Fruit fly (Drosophila melanogaster) whole organism, embryonic: ENCODE results near the gene spg.
A peak's percentile ranks its signal among the peaks of the same experiment; 100 is the strongest.

Experiments
- BEAF-32 ChIP-seq: fragments of 200-800 bp; sonication (Bioruptor generic); optimal IDR thresholded peaks from 3 replicates; lab custom pipeline; 2017; ENCODE audit warnings: missing biosample characterization, missing genetic modification characterization, mild to moderate bottlenecking, moderate library complexity, missing genetic modification reagents
- Blimp-1 ChIP-seq: fragments of 200-800 bp; sonication (Bioruptor generic); optimal IDR thresholded peaks from 3 replicates; lab custom pipeline; 2018; ENCODE audit warnings: missing biosample characterization, missing genetic modification characterization, mild to moderate bottlenecking, moderate library complexity, missing genetic modification reagents
- C15 ChIP-seq: fragments of 200-800 bp; sonication (Bioruptor generic); IDR thresholded peaks from 3 replicates; pipeline ENCODE4 v1.3.6; 2022; ENCODE audit warnings: missing biosample characterization, missing genetic modification characterization
- CG10462 ChIP-seq: fragments of 200-800 bp; sonication (Bioruptor generic); optimal IDR thresholded peaks from 2 replicates; lab custom pipeline; 2016; ENCODE audit warnings: missing biosample characterization, missing genetic modification characterization
- CG12155 ChIP-seq: fragments of 200-800 bp; sonication (Bioruptor generic); optimal IDR thresholded peaks from 3 replicates; lab custom pipeline; 2016; ENCODE audit warnings: missing biosample characterization, missing genetic modification characterization
- CG13624 ChIP-seq: fragments of 200-800 bp; sonication (Bioruptor generic); optimal IDR thresholded peaks from 2 replicates; lab custom pipeline; 2016; ENCODE audit warnings: missing biosample characterization, missing genetic modification characterization
- CG14014 ChIP-seq: fragments of 200-800 bp; sonication (Bioruptor generic); IDR thresholded peaks from 2 replicates; pipeline ENCODE4 v1.3.6; 2022; ENCODE audit warnings: missing biosample characterization, missing genetic modification characterization
- CG14441 ChIP-seq: fragments of 200-800 bp; sonication (Bioruptor generic); IDR thresholded peaks from 2 replicates; pipeline ENCODE4 v1.3.6; 2022; ENCODE audit warnings: missing biosample characterization, missing genetic modification characterization
- CG15269 ChIP-seq: fragments of 200-800 bp; sonication (Bioruptor generic); optimal IDR thresholded peaks from 2 replicates; lab custom pipeline; 2018; ENCODE audit warnings: missing biosample characterization, mild to moderate bottlenecking, missing genetic modification characterization, moderate library complexity
- CG17912 ChIP-seq: fragments of 200-800 bp; sonication (Bioruptor generic); optimal IDR thresholded peaks from 2 replicates; lab custom pipeline; 2018; ENCODE audit warnings: missing biosample characterization, mild to moderate bottlenecking, missing genetic modification characterization
- CG2116 ChIP-seq: fragments of 200-800 bp; sonication (Bioruptor generic); optimal IDR thresholded peaks from 3 replicates; lab custom pipeline; 2018; ENCODE audit warnings: missing biosample characterization, mild to moderate bottlenecking, missing genetic modification characterization
- CG2129 ChIP-seq: fragments of 200-800 bp; sonication (Bioruptor generic); IDR thresholded peaks from 2 replicates; pipeline ENCODE4 v1.3.6; 2022; ENCODE audit warnings: missing biosample characterization, missing genetic modification characterization; ENCODE audit not compliant: partially characterized antibody
- CG32767 ChIP-seq: fragments of 200-800 bp; sonication (Bioruptor generic); IDR thresholded peaks from 2 replicates; pipeline ENCODE4 v1.3.6; 2022; ENCODE audit warnings: missing biosample characterization, missing genetic modification characterization
- CG3726 ChIP-seq: fragments of 200-800 bp; sonication (Bioruptor generic); IDR thresholded peaks from 3 replicates; pipeline ENCODE4, ENCODE4 v1.3.6; 2022; ENCODE audit warnings: missing biosample characterization, missing genetic modification characterization
- CG3838 ChIP-seq: fragments of 200-800 bp; sonication (Bioruptor generic); optimal IDR thresholded peaks from 3 replicates; lab custom pipeline; 2016; ENCODE audit warnings: missing biosample characterization, missing genetic modification characterization
- CG3847 ChIP-seq: fragments of 200-800 bp; sonication (Bioruptor generic); IDR thresholded peaks from 2 replicates; pipeline ENCODE4 v1.3.6; 2022; ENCODE audit warnings: missing biosample characterization, missing genetic modification characterization
- CG42726 ChIP-seq: fragments of 200-800 bp; sonication (Bioruptor generic); IDR thresholded peaks from 2 replicates; pipeline ENCODE4 v1.3.6; 2022; ENCODE audit warnings: missing biosample characterization, missing genetic modification characterization; ENCODE audit not compliant: partially characterized antibody
- CG4730 ChIP-seq: fragments of 200-800 bp; sonication (Bioruptor generic); IDR thresholded peaks from 2 replicates; pipeline ENCODE4 v1.3.6; 2022; ENCODE audit warnings: missing biosample characterization, missing genetic modification characterization
- CG6254 ChIP-seq: fragments of 200-800 bp; sonication (Bioruptor generic); optimal IDR thresholded peaks from 3 replicates; lab custom pipeline; 2017; ENCODE audit warnings: mild to moderate bottlenecking, missing biosample characterization, missing genetic modification reagents, missing genetic modification characterization
- Fer3 ChIP-seq: fragments of 200-800 bp; sonication (Bioruptor generic); optimal IDR thresholded peaks from 2 replicates; lab custom pipeline; 2018; ENCODE audit warnings: missing biosample characterization, mild to moderate bottlenecking, missing genetic modification characterization, moderate library complexity
- Hr39 ChIP-seq: fragments of >200 bp; optimal IDR thresholded peaks from 2 replicates; lab custom pipeline; 2017
- Trl ChIP-seq, 3 experiments: fragments of >200 bp in 2 of 3; fragments of 200-800 bp in 1 of 3; sonication (Bioruptor generic) in 1 of 3; optimal IDR thresholded peaks; 2 replicates in 1 of 3; 3 replicates in 2 of 3; lab custom pipeline; 2016 to 2017; ENCODE audit warnings: missing biosample characterization in 1 of 3, missing genetic modification characterization in 1 of 3
- Vsx1 ChIP-seq: fragments of 200-800 bp; sonication (Bioruptor generic); optimal IDR thresholded peaks from 2 replicates; lab custom pipeline; 2017; ENCODE audit warnings: missing biosample characterization, mild to moderate bottlenecking, missing genetic modification characterization, missing genetic modification reagents
- Xbp1 ChIP-seq: fragments of 200-800 bp; sonication (Bioruptor generic); optimal IDR thresholded peaks from 3 replicates; lab custom pipeline; 2016; ENCODE audit warnings: missing biosample characterization, mild to moderate bottlenecking, missing genetic modification characterization
- ab ChIP-seq: fragments of 200-800 bp; sonication (Bioruptor generic); optimal IDR thresholded peaks from 2 replicates; lab custom pipeline; 2016; ENCODE audit warnings: missing biosample characterization, missing genetic modification characterization
- abd-A ChIP-seq: fragments of 200-800 bp; sonication (Bioruptor generic); optimal IDR thresholded peaks from 3 replicates; lab custom pipeline; 2019; ENCODE audit warnings: missing biosample characterization, mild to moderate bottlenecking, missing genetic modification characterization, moderate library complexity
- ato ChIP-seq: fragments of 200-800 bp; sonication (Bioruptor generic); IDR thresholded peaks from 2 replicates; pipeline ENCODE4 v1.3.6; 2022; ENCODE audit warnings: missing biosample characterization, missing genetic modification characterization; ENCODE audit not compliant: partially characterized antibody
- cg ChIP-seq: fragments of 200-800 bp; sonication (Bioruptor generic); optimal IDR thresholded peaks from 3 replicates; lab custom pipeline; 2019; ENCODE audit warnings: missing biosample characterization, mild to moderate bottlenecking, missing genetic modification characterization, moderate library complexity
- dan ChIP-seq: fragments of 200-800 bp; sonication (Bioruptor generic); IDR thresholded peaks from 2 replicates; pipeline ENCODE4 v1.3.6; 2022; ENCODE audit warnings: missing biosample characterization, missing genetic modification characterization
- danr ChIP-seq: fragments of 200-800 bp; sonication (Bioruptor generic); IDR thresholded peaks from 2 replicates; pipeline ENCODE4 v1.3.6; 2022; ENCODE audit warnings: missing biosample characterization, missing genetic modification characterization
- fd3F ChIP-seq: fragments of 200-800 bp; sonication (Bioruptor generic); optimal IDR thresholded peaks from 2 replicates; lab custom pipeline; 2018; ENCODE audit warnings: missing biosample characterization, mild to moderate bottlenecking, missing genetic modification characterization, moderate library complexity
- fd64A ChIP-seq: fragments of 200-800 bp; sonication (Bioruptor generic); optimal IDR thresholded peaks from 3 replicates; lab custom pipeline; 2018; ENCODE audit warnings: missing biosample characterization, mild to moderate bottlenecking, missing genetic modification characterization
- ftz-f1 ChIP-seq: fragments of 200-800 bp; sonication (Bioruptor generic); optimal IDR thresholded peaks from 2 replicates; lab custom pipeline; 2016; ENCODE audit warnings: missing biosample characterization, missing genetic modification characterization
- hth ChIP-seq: fragments of >200 bp; optimal IDR thresholded peaks from 2 replicates; lab custom pipeline; 2017; ENCODE audit warnings: inconsistent platforms
- kah ChIP-seq: fragments of 200-800 bp; sonication (Bioruptor generic); optimal IDR thresholded peaks from 2 replicates; lab custom pipeline; 2018; ENCODE audit warnings: missing biosample characterization, mild to moderate bottlenecking, missing genetic modification characterization
- knrl ChIP-seq: fragments of 200-800 bp; sonication (Bioruptor generic); IDR thresholded peaks from 3 replicates; pipeline ENCODE4 v1.3.6; 2022; ENCODE audit warnings: missing biosample characterization, missing genetic modification characterization; ENCODE audit not compliant: partially characterized antibody
- lab ChIP-seq: fragments of 200-800 bp; sonication (Bioruptor generic); optimal IDR thresholded peaks from 3 replicates; lab custom pipeline; 2017; ENCODE audit warnings: missing biosample characterization, missing genetic modification characterization, mild to moderate bottlenecking, moderate library complexity, missing genetic modification reagents
- lmd ChIP-seq: fragments of 200-800 bp; sonication (Bioruptor generic); IDR thresholded peaks from 2 replicates; pipeline ENCODE4 v1.3.6; 2022; ENCODE audit warnings: missing biosample characterization, missing genetic modification characterization
- lov ChIP-seq, 2 experiments: fragments of 200-800 bp in 1 of 2; fragments of >200 bp in 1 of 2; sonication (Bioruptor generic) in 1 of 2; IDR thresholded peaks in 1 of 2; optimal IDR thresholded peaks in 1 of 2; 2 replicates in 1 of 2; 3 replicates in 1 of 2; pipeline versions ENCODE4 v1.3.6 to Lab custom; 2017 to 2022; ENCODE audit warnings: missing biosample characterization in 1 of 2, missing genetic modification characterization in 1 of 2
- pan ChIP-seq, 4 experiments: fragments of >200 bp in 3 of 4; fragments of 200-800 bp in 1 of 4; sonication (Bioruptor generic) in 1 of 4; optimal IDR thresholded peaks in 3 of 4; IDR thresholded peaks in 1 of 4; 2 replicates each; pipeline versions ENCODE4 v1.3.6 to Lab custom; 2017 to 2022; ENCODE audit warnings: missing biosample characterization in 2 of 4, missing genetic modification characterization in 2 of 4, mixed read lengths in 1 of 4
- pb ChIP-seq: fragments of 200-800 bp; sonication (Bioruptor generic); optimal IDR thresholded peaks from 3 replicates; lab custom pipeline; 2016; ENCODE audit warnings: missing biosample characterization, missing genetic modification characterization
- ro ChIP-seq: fragments of 200-800 bp; sonication (Bioruptor generic); IDR thresholded peaks from 2 replicates; pipeline ENCODE4 v1.3.6; 2022; ENCODE audit warnings: missing biosample characterization, missing genetic modification characterization
- shn ChIP-seq: fragments of 200-800 bp; sonication (Bioruptor generic); optimal IDR thresholded peaks from 3 replicates; lab custom pipeline; 2016; ENCODE audit warnings: missing biosample characterization, missing genetic modification characterization
- sr ChIP-seq: fragments of 200-800 bp; sonication (Bioruptor generic); IDR thresholded peaks from 3 replicates; pipeline ENCODE4 v1.3.6; 2022; ENCODE audit warnings: missing biosample characterization, missing genetic modification characterization
- trem ChIP-seq: fragments of 200-800 bp; optimal IDR thresholded peaks from 3 replicates; lab custom pipeline; 2019; ENCODE audit warnings: missing biosample characterization, mild to moderate bottlenecking, missing genetic modification characterization, moderate library complexity
- ttk ChIP-seq: fragments of 200-800 bp; sonication (Bioruptor generic); IDR thresholded peaks from 2 replicates; pipeline ENCODE4 v2.1.2; 2022; ENCODE audit warnings: missing biosample characterization, missing genetic modification characterization
- unpg ChIP-seq: fragments of 200-800 bp; sonication (Bioruptor generic); optimal IDR thresholded peaks from 3 replicates; lab custom pipeline; 2018; ENCODE audit warnings: missing biosample characterization, mild to moderate bottlenecking, missing genetic modification characterization, moderate library complexity
- zf30C ChIP-seq: fragments of 200-800 bp; sonication (Bioruptor generic); optimal IDR thresholded peaks from 3 replicates; lab custom pipeline; 2018; ENCODE audit warnings: missing biosample characterization, mild to moderate bottlenecking, missing genetic modification characterization

Gene spg

dm6 chr3R:28904816-28905435 lies 59.9 kb downstream of the spg start (continued):
- TF ChIP-seq CG42726 (GFP tag; lab: Robert Waterston, UW) = no peak
- TF ChIP-seq Blimp-1 (GFP tag; lab: Kevin White, UChicago) = peak; percentile 48
- peak; percentile 59 for TF ChIP-seq pb (GFP tag; lab: Kevin White, UChicago)
- TF ChIP-seq Fer3 = peak; percentile 70
- TF ChIP-seq CG6254 (GFP tag; lab: Kevin White, UChicago) = no peak
- peak; percentile 78 for TF ChIP-seq ttk (GFP tag; lab: Robert Waterston, UW)
- no peak for TF ChIP-seq cg
- peak; percentile 78 for TF ChIP-seq CG4730 (GFP tag; lab: Robert Waterston, UW)
- TF ChIP-seq danr (GFP tag; lab: Robert Waterston, UW) = peak; percentile 55
- TF ChIP-seq trem (tag; lab: Kevin White, UChicago) = no peak
- TF ChIP-seq hth (lab: Kevin White, UChicago) = no peak
- TF ChIP-seq CG13624 (GFP tag; lab: Kevin White, UChicago) = peak; percentile 88
- no peak for TF ChIP-seq abd-A (tag; lab: Kevin White, UChicago)
- peak; percentile 82 for TF ChIP-seq unpg
- no peak for TF ChIP-seq BEAF-32 (GFP tag; lab: Kevin White, UChicago)
- peak; percentile 33; the same call in 1 of the 2 replicates for TF ChIP-seq ro (GFP tag; lab: Robert Waterston, UW)
- TF ChIP-seq dan (GFP tag; lab: Robert Waterston, UW) = no peak
- no peak for TF ChIP-seq zf30C (GFP tag; lab: Kevin White, UChicago)
- peak; percentile 38 for TF ChIP-seq shn (GFP tag; lab: Kevin White, UChicago)
- TF ChIP-seq lmd = peak; percentile 90
- peak; percentile 76; the same call in 2 of the 3 replicates for TF ChIP-seq C15 (GFP tag; lab: Robert Waterston, UW)
- peak; percentile 74 for TF ChIP-seq lab
- peak; percentile 54; the same call in 2 of the 3 replicates for TF ChIP-seq sr
- peak; percentile 68 for TF ChIP-seq fd3F
- no peak; the same call in 1 of the 2 replicates for TF ChIP-seq CG32767
- TF ChIP-seq Vsx1 (GFP tag; lab: Kevin White, UChicago) = no peak
- TF ChIP-seq lov (optimal IDR thresholded peaks at IDR 0.05; lab: Kevin White, UChicago) = no peak
- no peak; the same call in 2 of the 3 replicates for TF ChIP-seq lov (GFP tag; IDR thresholded peaks at IDR 0.05; lab: Robert Waterston, UW)
- no peak for TF ChIP-seq Hr39
- TF ChIP-seq CG3838 (GFP tag; lab: Kevin White, UChicago) = no peak
- TF ChIP-seq CG2116 (GFP tag; lab: Kevin White, UChicago) = no peak
- no peak for TF ChIP-seq CG2129 (GFP tag; lab: Robert Waterston, UW)
- no peak for TF ChIP-seq CG3726 (GFP tag; lab: Robert Waterston, UW)
- TF ChIP-seq CG14441 = peak; percentile 91
- TF ChIP-seq knrl (GFP tag; lab: Robert Waterston, UW) = no peak
- no peak for TF ChIP-seq pan (optimal IDR thresholded peaks at IDR 0.05; lab: Kevin White, UChicago)
- TF ChIP-seq pan (GFP tag; optimal IDR thresholded peaks at IDR 0.05 in 1 of 2, IDR thresholded peaks at IDR 0.05 in 1 of 2) = peak in 1 of 2 experiments; percentile 90
- peak; percentile 76 for TF ChIP-seq CG12155 (GFP tag; lab: Kevin White, UChicago)
- TF ChIP-seq CG10462 (GFP tag; lab: Kevin White, UChicago) = peak; percentile 53
- TF ChIP-seq CG17912 = no peak
- no peak for TF ChIP-seq ato (GFP tag; lab: Robert Waterston, UW)
- TF ChIP-seq CG3847 (GFP tag; lab: Robert Waterston, UW) = peak; percentile 80
- no peak for TF ChIP-seq Trl (optimal IDR thresholded peaks at IDR 0.05; lab: Kevin White, UChicago)
- TF ChIP-seq Trl (GFP tag; optimal IDR thresholded peaks at IDR 0.05; lab: Kevin White, UChicago) = peak; percentile 77
- TF ChIP-seq kah (GFP tag; lab: Kevin White, UChicago) = no peak
- peak; percentile 81 for TF ChIP-seq CG14014 (GFP tag; lab: Robert Waterston, UW)
- TF ChIP-seq CG15269 (tag; lab: Kevin White, UChicago) = peak; percentile 84
- TF ChIP-seq ftz-f1 (GFP tag; lab: Kevin White, UChicago) = no peak
- no peak for TF ChIP-seq fd64A (GFP tag; lab: Kevin White, UChicago)
- peak; percentile 65 for TF ChIP-seq ab (GFP tag; lab: Kevin White, UChicago)
- TF ChIP-seq Xbp1 (GFP tag; lab: Kevin White, UChicago) = peak; percentile 84
